Worm (Caenorhabditis elegans): ENCODE measurements around the gene ugt-45.

ugt-45 gene

DNA sequence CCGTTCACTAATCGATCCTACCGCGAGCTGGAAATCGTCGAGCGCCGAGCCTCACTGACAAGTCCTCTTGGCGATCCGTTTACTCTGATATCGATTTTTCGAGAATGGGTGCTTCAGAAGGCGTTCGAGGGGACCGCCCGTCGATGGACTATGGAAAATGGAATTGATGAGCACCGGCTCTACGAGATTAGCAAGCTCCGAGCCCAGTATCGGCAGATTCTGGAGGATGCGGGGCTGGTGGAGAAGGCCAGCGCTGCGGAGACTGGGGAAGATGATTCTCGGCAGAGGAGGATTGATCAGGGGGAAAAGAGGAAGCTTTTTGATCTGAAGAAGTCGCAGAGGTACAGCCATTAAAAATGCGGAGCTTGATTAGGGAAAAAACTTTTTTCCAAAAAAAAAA lies 19.5 kb downstream of the ugt-45 start:
- no peak for TF ChIP-seq ztf-7 (tag; optimal IDR thresholded peaks at IDR 0.05)
- TF ChIP-seq set-16 (GFP tag; IDR thresholded peaks at IDR 0.05), result peak; percentile 78
- TF ChIP-seq mxl-3 (GFP tag; optimal IDR thresholded peaks at IDR 0.05), result no peak
- no peak for TF ChIP-seq unc-62 (GFP tag; optimal IDR thresholded peaks at IDR 0.05 in 1 of 2)
- TF ChIP-seq unc-62 (tag; optimal IDR thresholded peaks at IDR 0.05), result no peak
- no peak for TF ChIP-seq Y75B8A.6 (GFP tag; IDR thresholded peaks at IDR 0.05)
- 0 out of 2 replicates have a peak, but pooled peaks have one; percentile 3 for TF ChIP-seq dmd-8 (GFP tag; IDR thresholded peaks at IDR 0.05)
- no peak for TF ChIP-seq rbr-2 (tag; optimal IDR thresholded peaks at IDR 0.05)

- TF ChIP-seq F26F4.8 (GFP tag; conservative IDR thresholded peaks at IDR 0.05) (no peak), Y105C5A.15 (GFP tag; IDR thresholded peaks at IDR 0.05) (no peak), Y5F2A.4 (GFP tag; optimal IDR thresholded peaks at IDR 0.05) (no peak), ceh-82 (tag; optimal IDR thresholded peaks at IDR 0.05) (no peak), nhr-10 (tag; optimal IDR thresholded peaks at IDR 0.05) (no peak), lim-7 (GFP tag; IDR thresholded peaks at IDR 0.05) (no peak), daf-19 (GFP tag; conservative IDR thresholded peaks at IDR 0.05) (no peak), mdl-1 (tag; optimal IDR thresholded peaks at IDR 0.05) (no peak), mxl-3 (GFP tag; optimal IDR thresholded peaks at IDR 0.05) (no peak), nhr-102 (tag; optimal IDR thresholded peaks at IDR 0.05) (no peak), dmd-9 (GFP tag; IDR thresholded peaks at IDR 0.05) (no peak), F44E2.7 (GFP tag; IDR thresholded peaks at IDR 0.05) (no peak), nhr-25 (tag; optimal IDR thresholded peaks at IDR 0.05; ENCODE audit: borderline replicate concordance, insufficient read depth) (no peak), lin-29 (GFP tag; IDR thresholded peaks at IDR 0.05) (no peak), dmd-8 (GFP tag; IDR thresholded peaks at IDR 0.05) (no peak), attf-4 (tag; optimal IDR thresholded peaks at IDR 0.05) (no peak), ztf-11 (tag; optimal IDR thresholded peaks at IDR 0.05) (no peak), zip-2 (tag; optimal IDR thresholded peaks at IDR 0.05) (no peak), unc-130 (GFP tag; optimal IDR thresholded peaks at IDR 0.05) (no peak), Y75B8A.6 (GFP tag; IDR thresholded peaks at IDR 0.05) (no peak), lin-15B (tag; optimal IDR thresholded peaks at IDR 0.05) (peak; percentile 38), zag-1 (tag; optimal IDR thresholded peaks at IDR 0.05) (no peak), sdz-12 (GFP tag; optimal IDR thresholded peaks at IDR 0.05) (no peak), ZK337.2 (GFP tag; IDR thresholded peaks at IDR 0.05) (no peak), nhr-77 (tag; optimal IDR thresholded peaks at IDR 0.05) (peak; percentile 10), jun-1 (tag; optimal IDR thresholded peaks at IDR 0.05) (no peak), egl-27 (tag; optimal IDR thresholded peaks at IDR 0.05) (no peak), set-16 (GFP tag; IDR thresholded peaks at IDR 0.05) (no peak), lir-3 (tag; optimal IDR thresholded peaks at IDR 0.05) (no peak), nhr-11 (tag; optimal IDR thresholded peaks at IDR 0.05) (no peak), rbr-2 (tag; optimal IDR thresholded peaks at IDR 0.05) (no peak), F10B5.3 (tag; optimal IDR thresholded peaks at IDR 0.05) (no peak), lin-1 (GFP tag; IDR thresholded peaks at IDR 0.05) (no peak), ama-1 (optimal IDR thresholded peaks at IDR 0.05) (no peak), fos-1 (tag; optimal IDR thresholded peaks at IDR 0.05) (no peak), lin-39 (tag; optimal IDR thresholded peaks at IDR 0.05) (no peak), ceh-44 (GFP tag; IDR thresholded peaks at IDR 0.05) (no peak), aly-2 (tag; optimal IDR thresholded peaks at IDR 0.05) (no peak), hlh-11 (tag; optimal IDR thresholded peaks at IDR 0.05) (peak; percentile 48), skn-1 (tag; optimal IDR thresholded peaks at IDR 0.05) (no peak), madf-9 (GFP tag; conservative IDR thresholded peaks at IDR 0.05) (no peak), tra-1 (GFP tag; IDR thresholded peaks at IDR 0.05) (no peak), F37D6.2 (tag; optimal IDR thresholded peaks at IDR 0.05) (no peak), unc-39 (tag; optimal IDR thresholded peaks at IDR 0.05) (no peak), T26A8.4 (GFP tag; IDR thresholded peaks at IDR 0.05) (no peak; the same call in 1 of the 2 replicates), nhr-41 (GFP tag; IDR thresholded peaks at IDR 0.05) (no peak), daf-8 (GFP tag; IDR thresholded peaks at IDR 0.05) (no peak), ceh-20 (GFP tag; IDR thresholded peaks at IDR 0.05) (0 out of 2 replicates have a peak, but pooled peaks have one; percentile 29), lin-13 (GFP tag; optimal IDR thresholded peaks at IDR 0.05) (peak; percentile 37)
Measured at ce11 chrIV:3725845-3726244, 25.1 kb downstream of the ugt-45 start, which contains the start of gene smgl-2. TSS of gene smgl-2 (plus strand) at chrIV:3726164.

Measured in whole organism, L4 larva.